Worm (Caenorhabditis elegans) whole organism, L1 larva: Measurements from ENCODE around the gene C31H2.4.

Source experiments
- Y116A8C.19 ChIP-seq: sonication (generic microtip); optimal IDR thresholded peaks from 2 replicates; lab custom pipeline; 2016; ENCODE audit warnings: missing compliant biosample characterization, missing genetic modification characterization, borderline replicate concordance
- aly-2 ChIP-seq: fragments of 150-350 bp; optimal IDR thresholded peaks from 2 replicates; lab custom pipeline; 2014; ENCODE audit warnings: missing biosample characterization, missing genetic modification characterization
- ama-1 ChIP-seq: fragments of 150-350 bp; optimal IDR thresholded peaks from 2 replicates; lab custom pipeline; 2014
- blmp-1 ChIP-seq: fragments of 150-350 bp; optimal IDR thresholded peaks from 2 replicates; lab custom pipeline; 2014; ENCODE audit warnings: missing biosample characterization, missing genetic modification characterization
- ceh-63 ChIP-seq: fragments of 200-800 bp; sonication (Bioruptor generic); optimal IDR thresholded peaks from 2 replicates; lab custom pipeline; 2018; ENCODE audit warnings: mild to moderate bottlenecking, missing genetic modification characterization, missing compliant biosample characterization
- ceh-8 ChIP-seq: fragments of 200-800 bp; sonication (Bioruptor generic); optimal IDR thresholded peaks from 2 replicates; lab custom pipeline; 2018; ENCODE audit warnings: mild to moderate bottlenecking, missing genetic modification characterization, moderate library complexity, missing compliant biosample characterization
- ceh-90 ChIP-seq: sonication (generic microtip); optimal IDR thresholded peaks from 2 replicates; lab custom pipeline; 2016; ENCODE audit warnings: missing genetic modification characterization, missing compliant biosample characterization
- ces-1 ChIP-seq: fragments of 150-350 bp; optimal IDR thresholded peaks from 2 replicates; lab custom pipeline; 2014; ENCODE audit warnings: missing biosample characterization, missing genetic modification reagents, missing genetic modification characterization
- dpl-1 ChIP-seq, 3 experiments: fragments of 150-350 bp in 2 of 3; sonication (generic microtip) in 1 of 3; optimal IDR thresholded peaks; 2 replicates each; lab custom pipeline; 2014 to 2017; ENCODE audit warnings: missing biosample characterization in 3 of 3, missing genetic modification characterization in 3 of 3, missing genetic modification reagents in 3 of 3
- dsc-1 ChIP-seq: sonication (generic microtip); optimal IDR thresholded peaks from 2 replicates; lab custom pipeline; 2016; ENCODE audit warnings: mild to moderate bottlenecking, missing genetic modification characterization, missing compliant biosample characterization
- efl-1 ChIP-seq, 4 experiments: fragments of 150-350 bp; optimal IDR thresholded peaks in 3 of 4; peaks in 1 of 4; 1 replicate in 1 of 4; 2 replicates in 3 of 4; lab custom pipeline; 2014; ENCODE audit warnings: missing biosample characterization in 2 of 4, missing genetic modification characterization in 2 of 4, missing genetic modification reagents in 2 of 4
- efl-3 ChIP-seq: fragments of 200-800 bp; sonication (Bioruptor generic); optimal IDR thresholded peaks from 2 replicates; lab custom pipeline; 2018; ENCODE audit warnings: mild to moderate bottlenecking, missing genetic modification characterization, missing compliant biosample characterization
- elt-3 ChIP-seq, 6 experiments: fragments of 150-350 bp in 1 of 6; sonication (generic microtip); optimal IDR thresholded peaks; 2 replicates each; lab custom pipeline; 2017 to 2018; ENCODE audit warnings: missing biosample characterization in 6 of 6, missing genetic modification characterization in 6 of 6, inconsistent platforms in 1 of 6
- fkh-10 ChIP-seq: sonication (generic microtip); optimal IDR thresholded peaks from 2 replicates; lab custom pipeline; 2017; ENCODE audit warnings: missing biosample characterization, missing genetic modification reagents, missing genetic modification characterization
- grh-1 ChIP-seq: fragments of 200-800 bp; sonication (Bioruptor generic); IDR thresholded peaks from 2 replicates; pipeline ENCODE4 v1.3.6; 2022; ENCODE audit warnings: missing genetic modification reagents, missing genetic modification characterization, missing compliant biosample characterization
- hlh-17 ChIP-seq: fragments of 200-800 bp; sonication (Bioruptor generic); optimal IDR thresholded peaks from 2 replicates; lab custom pipeline; 2018; ENCODE audit warnings: missing genetic modification characterization, mild to moderate bottlenecking, missing compliant biosample characterization, moderate library complexity, borderline replicate concordance
- irx-1 ChIP-seq: sonication (generic microtip); optimal IDR thresholded peaks from 2 replicates; lab custom pipeline; 2016; ENCODE audit warnings: missing genetic modification characterization, missing compliant biosample characterization
- lin-13 ChIP-seq: fragments of 150-350 bp; optimal IDR thresholded peaks from 2 replicates; lab custom pipeline; 2014; ENCODE audit warnings: missing biosample characterization, missing genetic modification reagents, missing genetic modification characterization
- lin-14 ChIP-seq: fragments of 200-800 bp; sonication (Bioruptor generic); optimal IDR thresholded peaks from 2 replicates; lab custom pipeline; 2018; ENCODE audit warnings: mild to moderate bottlenecking, missing genetic modification characterization, moderate library complexity, missing compliant biosample characterization
- lin-35 ChIP-seq, 2 experiments: fragments of 150-350 bp; optimal IDR thresholded peaks; 2 replicates each; lab custom pipeline; 2014; ENCODE audit warnings: missing biosample characterization in 2 of 2, missing genetic modification characterization in 2 of 2, missing genetic modification reagents in 2 of 2
- lin-39 ChIP-seq: fragments of 150-350 bp; optimal IDR thresholded peaks from 2 replicates; lab custom pipeline; 2014; ENCODE audit warnings: missing biosample characterization, missing genetic modification reagents, missing genetic modification characterization
- lir-3 ChIP-seq: sonication (generic microtip); optimal IDR thresholded peaks from 2 replicates; lab custom pipeline; 2016; ENCODE audit warnings: mild to moderate bottlenecking, missing genetic modification characterization, moderate library complexity, missing compliant biosample characterization; ENCODE audit not compliant: poor library complexity
- lsy-2 ChIP-seq, 2 experiments: fragments of 150-350 bp; optimal IDR thresholded peaks; 2 replicates each; lab custom pipeline; 2014; ENCODE audit warnings: missing biosample characterization in 2 of 2, missing genetic modification characterization in 2 of 2
- mdl-1 ChIP-seq, 2 experiments: fragments of 150-350 bp; optimal IDR thresholded peaks; 2 replicates each; lab custom pipeline; 2014 to 2017; ENCODE audit warnings: missing biosample characterization in 2 of 2, missing genetic modification characterization in 2 of 2, inconsistent platforms in 1 of 2
- mep-1 ChIP-seq: fragments of 150-350 bp; optimal IDR thresholded peaks from 2 replicates; lab custom pipeline; 2014; ENCODE audit warnings: missing biosample characterization, missing genetic modification characterization
- nhr-11 ChIP-seq: fragments of 150-350 bp; optimal IDR thresholded peaks from 2 replicates; lab custom pipeline; 2014; ENCODE audit warnings: missing biosample characterization, missing genetic modification characterization
- nhr-12 ChIP-seq: sonication (generic microtip); optimal IDR thresholded peaks from 2 replicates; lab custom pipeline; 2017; ENCODE audit warnings: missing biosample characterization, missing genetic modification characterization
- nhr-20 ChIP-seq: sonication (generic microtip); optimal IDR thresholded peaks from 2 replicates; lab custom pipeline; 2016; ENCODE audit warnings: mild to moderate bottlenecking, missing genetic modification characterization, missing compliant biosample characterization
- nhr-237 ChIP-seq: fragments of 150-350 bp; optimal IDR thresholded peaks from 2 replicates; lab custom pipeline; 2014; ENCODE audit warnings: missing biosample characterization, missing genetic modification characterization
- nhr-71 ChIP-seq: sonication (generic microtip); optimal IDR thresholded peaks from 2 replicates; lab custom pipeline; 2016; ENCODE audit warnings: mild to moderate bottlenecking, missing genetic modification characterization, moderate library complexity, missing compliant biosample characterization
- nhr-77 ChIP-seq: fragments of 150-350 bp; optimal IDR thresholded peaks from 2 replicates; lab custom pipeline; 2014; ENCODE audit warnings: missing biosample characterization, missing genetic modification characterization
- nhr-85 ChIP-seq: sonication (generic microtip); peaks from one replicate; lab custom pipeline; 2016; ENCODE audit warnings: missing genetic modification characterization, inconsistent platforms, missing compliant biosample characterization
- pag-3 ChIP-seq: sonication (generic microtip); optimal IDR thresholded peaks from 2 replicates; lab custom pipeline; 2017; ENCODE audit warnings: missing genetic modification characterization, mild to moderate bottlenecking, missing compliant biosample characterization, antibody characterized with exemption, borderline replicate concordance; ENCODE audit not compliant: insufficient read depth
- skn-1 ChIP-seq: fragments of 150-350 bp; optimal IDR thresholded peaks from 2 replicates; lab custom pipeline; 2014; ENCODE audit warnings: missing biosample characterization, missing genetic modification characterization
- swsn-7 ChIP-seq: sonication (generic microtip); optimal IDR thresholded peaks from 2 replicates; lab custom pipeline; 2016; ENCODE audit warnings: missing genetic modification characterization, missing compliant biosample characterization
- tbx-2 ChIP-seq: sonication (generic microtip); optimal IDR thresholded peaks from 2 replicates; lab custom pipeline; 2016; ENCODE audit warnings: missing genetic modification characterization, missing compliant biosample characterization
- unc-62 ChIP-seq: fragments of 150-350 bp; optimal IDR thresholded peaks from 2 replicates; lab custom pipeline; 2014; ENCODE audit warnings: missing biosample characterization, missing genetic modification reagents, missing genetic modification characterization
- vab-15 ChIP-seq: sonication (generic microtip); optimal IDR thresholded peaks from 2 replicates; lab custom pipeline; 2017; ENCODE audit warnings: missing genotype, mild to moderate bottlenecking, missing genetic modification characterization, missing compliant biosample characterization
- zag-1 ChIP-seq: fragments of 150-350 bp; optimal IDR thresholded peaks from 2 replicates; lab custom pipeline; 2014; ENCODE audit warnings: missing biosample characterization, missing genetic modification characterization
- zip-4 ChIP-seq: fragments of 200-800 bp; sonication (Bioruptor generic); optimal IDR thresholded peaks from 2 replicates; lab custom pipeline; 2018; ENCODE audit warnings: mild to moderate bottlenecking, missing genetic modification characterization, moderate library complexity, missing compliant biosample characterization
- ztf-4 ChIP-seq: fragments of 150-350 bp; optimal IDR thresholded peaks from 2 replicates; lab custom pipeline; 2014; ENCODE audit warnings: missing biosample characterization, missing genetic modification characterization

Gene C31H2.4

ce11 chrX:5117571-5117970 lies 41.9 kb downstream of the C31H2.4 start:
- TF ChIP-seq efl-1 (optimal IDR thresholded peaks at IDR 0.05; lab: Kevin White, UChicago), result no peak
- no peak for TF ChIP-seq efl-1 (GFP tag; optimal IDR thresholded peaks at IDR 0.05 in 1 of 2; lab: Kevin White, UChicago)
- no peak for TF ChIP-seq irx-1 (tag; lab: Kevin White, UChicago)
- no peak for TF ChIP-seq pag-3 (tag; lab: Kevin White, UChicago)
- no peak for TF ChIP-seq nhr-12 (tag; lab: Kevin White, UChicago)
- TF ChIP-seq ces-1 (GFP tag; lab: Kevin White, UChicago), result peak; percentile 94
- no peak for TF ChIP-seq dsc-1
- no peak for TF ChIP-seq ceh-63 (GFP tag; lab: Kevin White, UChicago)
- peak; percentile 41 for TF ChIP-seq tbx-2 (tag; lab: Kevin White, UChicago)
- no peak for TF ChIP-seq nhr-85
- no peak for TF ChIP-seq nhr-20 (tag; lab: Kevin White, UChicago)
- TF ChIP-seq lir-3 (tag; lab: Kevin White, UChicago), result no peak
- TF ChIP-seq nhr-237 (tag; lab: Kevin White, UChicago), result no peak
- no peak for TF ChIP-seq dpl-1 (GFP tag; optimal IDR thresholded peaks at IDR 0.05; lab: Kevin White, UChicago)
- TF ChIP-seq nhr-11 (tag; lab: Kevin White, UChicago), result no peak
- TF ChIP-seq skn-1 (tag; lab: Kevin White, UChicago), result no peak
- peak; percentile 93 for TF ChIP-seq fkh-10 (GFP tag; lab: Kevin White, UChicago)
- no peak for TF ChIP-seq efl-3
- TF ChIP-seq aly-2 (tag; lab: Kevin White, UChicago), result no peak
- no peak for TF ChIP-seq zip-4 (GFP tag; lab: Kevin White, UChicago)
- no peak for TF ChIP-seq Y116A8C.19 (tag; lab: Kevin White, UChicago)
- TF ChIP-seq zag-1 (tag; lab: Kevin White, UChicago), result no peak
- TF ChIP-seq lin-14 (GFP tag; lab: Kevin White, UChicago), result peak; percentile 81
- peak; percentile 11 to 52 for TF ChIP-seq lsy-2 (tag; optimal IDR thresholded peaks at IDR 0.05; lab: Kevin White, UChicago)
- no peak for TF ChIP-seq lin-39
- TF ChIP-seq mdl-1 (tag; optimal IDR thresholded peaks at IDR 0.05; lab: Kevin White, UChicago), result no peak
- TF ChIP-seq ama-1 (lab: Kevin White, UChicago), result no peak
- TF ChIP-seq unc-62 (GFP tag; lab: Kevin White, UChicago), result no peak
- TF ChIP-seq ceh-90 (tag; lab: Kevin White, UChicago), result no peak
- no peak for TF ChIP-seq hlh-17 (GFP tag; lab: Kevin White, UChicago)
- TF ChIP-seq nhr-71, result no peak
- TF ChIP-seq mep-1 (tag; lab: Kevin White, UChicago), result no peak
- no peak for TF ChIP-seq grh-1 (GFP tag; lab: Robert Waterston, UW)
- TF ChIP-seq swsn-7 (tag; lab: Kevin White, UChicago), result no peak
- TF ChIP-seq, all 84 proteins: peak for 5

- TF ChIP-seq efl-1 (optimal IDR thresholded peaks at IDR 0.05; lab: Kevin White, UChicago) (no peak), efl-1 (GFP tag; optimal IDR thresholded peaks at IDR 0.05 in 1 of 2; lab: Kevin White, UChicago) (peak in 1 of 2 experiments; percentile 43), ztf-4 (tag; lab: Kevin White, UChicago) (no peak), nhr-85 (peak; percentile 30), blmp-1 (peak; percentile 89), nhr-77 (tag; lab: Kevin White, UChicago) (no peak), lsy-2 (tag; optimal IDR thresholded peaks at IDR 0.05; lab: Kevin White, UChicago) (peak in 1 of 2 experiments; percentile 26), ces-1 (GFP tag; lab: Kevin White, UChicago) (no peak), ceh-8 (no peak), lin-35 (GFP tag; optimal IDR thresholded peaks at IDR 0.05; lab: Kevin White, UChicago) (peak in 1 of 2 experiments; percentile 22), vab-15 (tag; lab: Kevin White, UChicago) (no peak), mdl-1 (tag; optimal IDR thresholded peaks at IDR 0.05; lab: Kevin White, UChicago) (peak in 1 of 2 experiments; percentile 31), elt-3 (tag; optimal IDR thresholded peaks at IDR 0.05; lab: Kevin White, UChicago) (peak in 1 of 6 experiments; percentile 58), nhr-20 (tag; lab: Kevin White, UChicago) (peak; percentile 21), lin-13 (GFP tag; lab: Kevin White, UChicago) (no peak)
- TF ChIP-seq, all 84 proteins: peak for 8
Measured at ce11 chrX:5116816-5117459, 42.5 kb downstream of the C31H2.4 start, which contains the start of gene apl-1. Gene apl-1, minus strand, starts transcription at chrX:5116866.
